Fruit fly (Drosophila melanogaster) whole organism, pupa: ENCODE results near the gene Gcna.

Experiments used
- CG10348 ChIP-seq: fragments of 200-800 bp; sonication (Bioruptor generic); IDR thresholded peaks from 2 replicates; pipeline ENCODE4 v1.3.6; 2022; ENCODE audit warnings: missing biosample characterization, missing genetic modification characterization
- EcR ChIP-seq: fragments of 200-800 bp; sonication (Bioruptor generic); optimal IDR thresholded peaks from 3 replicates; lab custom pipeline; 2019; ENCODE audit warnings: missing biosample characterization, missing genetic modification characterization, mild to moderate bottlenecking, moderate library complexity, missing genetic modification reagents

- no peak for TF ChIP-seq EcR (GFP tag; lab: Kevin White, UChicago)
- no peak for TF ChIP-seq CG10348
Measured at dm6 chrX:1889926-1890325, 24.3 kb upstream of the Gcna start, which contains the start of the genes trr and mRpL16.
